Worm (Caenorhabditis elegans): ENCODE measurements around the gene attf-2.

- TF ChIP-seq ama-1 (optimal IDR thresholded peaks at IDR 0.05) (no peak), ceh-13 (GFP tag; optimal IDR thresholded peaks at IDR 0.05) (no peak), tbx-11 (GFP tag; IDR thresholded peaks at IDR 0.05) (no peak), hmbx-1 (tag; optimal IDR thresholded peaks at IDR 0.05) (no peak), sea-1 (GFP tag; conservative IDR thresholded peaks at IDR 0.05) (no peak), B0310.2 (tag; optimal IDR thresholded peaks at IDR 0.05) (no peak), flt-1 (GFP tag; IDR thresholded peaks at IDR 0.05) (no peak), hmg-4 (GFP tag; optimal IDR thresholded peaks at IDR 0.05) (no peak), hnd-1 (tag; optimal IDR thresholded peaks at IDR 0.05) (no peak), pes-1 (GFP tag; IDR thresholded peaks at IDR 0.05) (no peak), scrt-1 (GFP tag; IDR thresholded peaks at IDR 0.05) (no peak)
These were observed 38.8 kb downstream of the attf-2 start, which contains the start of gene ugt-39 for ce11 chrV:7157089-7157488.

Data from whole organism, early embryonic.